Worm (Caenorhabditis elegans): ENCODE results near the gene pnp-1.

- no peak for TF ChIP-seq ceh-58 (GFP tag; IDR thresholded peaks at IDR 0.05)
- TF ChIP-seq madf-8 (GFP tag; conservative IDR thresholded peaks at IDR 0.05): no peak
Measured at ce11 chrIV:320380-320779, 22.3 kb upstream of the pnp-1 start, which contains the start of gene dsc-4.

Measured in whole organism, young adult.